Worm (Caenorhabditis elegans): ENCODE results near the gene nasp-2.

DNA sequence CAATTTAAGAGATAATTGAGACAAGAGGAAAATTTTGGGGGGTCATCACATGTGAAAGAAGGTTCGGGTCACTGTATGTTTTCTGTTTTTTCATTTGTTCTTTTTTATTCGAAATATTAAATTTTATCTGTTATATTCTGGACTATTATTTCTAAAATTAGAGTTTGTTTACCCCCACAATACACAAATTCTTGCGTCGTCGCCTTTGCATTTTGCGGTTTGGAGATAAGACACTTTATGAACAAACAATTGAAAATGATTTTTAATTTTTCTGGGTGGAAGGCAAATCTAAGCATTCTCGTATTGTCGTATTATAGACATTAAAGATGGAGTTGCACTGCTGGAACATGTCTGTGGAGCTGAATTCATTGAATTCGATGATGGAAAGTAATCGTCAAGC is 38.8 kb downstream of the nasp-2 start:
- no peak for TF ChIP-seq med-1 (GFP tag; optimal IDR thresholded peaks at IDR 0.05; ENCODE audit: insufficient read depth)
- TF ChIP-seq tab-1 (GFP tag; IDR thresholded peaks at IDR 0.05): no peak
- no peak for TF ChIP-seq flt-1 (GFP tag; IDR thresholded peaks at IDR 0.05)

Measured in whole organism, midembryonic.